Worm (Caenorhabditis elegans) whole organism, late embryonic: ENCODE data around the gene ark-1.

Source experiments
- C08G9.2 ChIP-seq: sonication (generic microtip); optimal IDR thresholded peaks from 2 replicates; lab custom pipeline; 2016; ENCODE audit warnings: mild to moderate bottlenecking, missing genetic modification characterization, moderate library complexity, missing compliant biosample characterization
- C38D4.7 ChIP-seq: fragments of 200-800 bp; sonication (Bioruptor generic); optimal IDR thresholded peaks from 2 replicates; lab custom pipeline; 2018; ENCODE audit warnings: mild to moderate bottlenecking, missing genetic modification characterization, moderate library complexity, missing compliant biosample characterization
- K09A11.1 ChIP-seq: sonication (generic microtip); optimal IDR thresholded peaks from 2 replicates; lab custom pipeline; 2017; ENCODE audit warnings: antibody characterized with exemption, mild to moderate bottlenecking, missing genetic modification characterization, missing compliant biosample characterization; ENCODE audit not compliant: insufficient read depth
- ceh-22 ChIP-seq: sonication (generic microtip); optimal IDR thresholded peaks from 2 replicates; lab custom pipeline; 2017; ENCODE audit warnings: missing biosample characterization, missing genetic modification characterization
- ceh-45 ChIP-seq: fragments of 200-800 bp; sonication (Bioruptor generic); IDR thresholded peaks from 2 replicates; pipeline ENCODE4 v1.3.6; 2022; ENCODE audit warnings: missing genetic modification reagents, missing genetic modification characterization, missing compliant biosample characterization
- ceh-48 ChIP-seq: sonication (generic microtip); optimal IDR thresholded peaks from 2 replicates; lab custom pipeline; 2016; ENCODE audit warnings: missing genetic modification characterization, inconsistent platforms, missing compliant biosample characterization
- dmd-4 ChIP-seq: sonication (generic microtip); optimal IDR thresholded peaks from 2 replicates; lab custom pipeline; 2016; ENCODE audit warnings: borderline replicate concordance, missing genetic modification characterization, missing compliant biosample characterization
- fax-1 ChIP-seq: sonication (generic microtip); optimal IDR thresholded peaks from 2 replicates; lab custom pipeline; 2016; ENCODE audit warnings: missing genotype, missing genetic modification characterization, missing compliant biosample characterization
- hlh-6 ChIP-seq: sonication (generic microtip); optimal IDR thresholded peaks from 2 replicates; lab custom pipeline; 2016; ENCODE audit warnings: missing genotype, missing genetic modification characterization, missing compliant biosample characterization
- nhr-11 ChIP-seq: fragments of 150-350 bp; optimal IDR thresholded peaks from 2 replicates; lab custom pipeline; 2014; ENCODE audit warnings: missing biosample characterization, missing genetic modification characterization
- sdc-2 ChIP-seq: sonication (generic microtip); optimal IDR thresholded peaks from 2 replicates; lab custom pipeline; 2016; ENCODE audit warnings: missing genotype, missing genetic modification characterization, missing compliant biosample characterization
- sox-4 ChIP-seq: sonication (generic microtip); optimal IDR thresholded peaks from 2 replicates; lab custom pipeline; 2017; ENCODE audit warnings: mild to moderate bottlenecking, missing genetic modification characterization, inconsistent platforms, missing compliant biosample characterization
- tbx-7 ChIP-seq: sonication (generic microtip); optimal IDR thresholded peaks from 2 replicates; lab custom pipeline; 2016; ENCODE audit warnings: missing genotype, missing genetic modification characterization, missing compliant biosample characterization
- ztf-16 ChIP-seq: sonication (generic microtip); optimal IDR thresholded peaks from 2 replicates; lab custom pipeline; 2017; ENCODE audit warnings: missing genetic modification characterization, missing compliant biosample characterization

ark-1 gene

ce11 chrIV:12573068-12573467 lies 57.8 kb downstream of the ark-1 start, which contains the start of gene K08E7.5:
Gene K08E7.5 (plus strand): TSS chrIV:12573368.
- TF ChIP-seq K09A11.1 (no peak), ceh-45 (GFP tag; lab: Robert Waterston, UW) (no peak), C08G9.2 (tag; lab: Kevin White, UChicago) (no peak), hlh-6 (tag; lab: Kevin White, UChicago) (no peak), ceh-48 (tag; lab: Kevin White, UChicago) (no peak), sox-4 (no peak), ztf-16 (no peak), ceh-22 (tag; lab: Kevin White, UChicago) (no peak), nhr-11 (tag; lab: Kevin White, UChicago) (no peak), sdc-2 (tag; lab: Kevin White, UChicago) (no peak), C38D4.7 (no peak), fax-1 (tag; lab: Kevin White, UChicago) (no peak), dmd-4 (tag; lab: Kevin White, UChicago) (no peak), tbx-7 (tag; lab: Kevin White, UChicago) (no peak)
